Worm (Caenorhabditis elegans): Measurements from ENCODE around the gene ssp-35.
A peak's percentile ranks its signal among the peaks of the same experiment; 100 is the strongest.

ssp-35 gene

ce11 chrV:12263723-12264122 lies at the start of gene ssp-35:
Gene ssp-35, minus strand, starts transcription at chrV:12263823.
- TF ChIP-seq lin-29 (GFP tag; IDR thresholded peaks at IDR 0.05) = no peak
- no peak for TF ChIP-seq mdt-29 (GFP tag; IDR thresholded peaks at IDR 0.05)
- no peak for TF ChIP-seq daf-16 (GFP tag; optimal IDR thresholded peaks at IDR 0.05)
- TF ChIP-seq daf-16 (tag; optimal IDR thresholded peaks at IDR 0.05) = no peak
- no peak for TF ChIP-seq lim-7 (GFP tag; IDR thresholded peaks at IDR 0.05)
- TF ChIP-seq ceh-32 (tag; optimal IDR thresholded peaks at IDR 0.05; ENCODE audit: poor library complexity) = no peak
- no peak for TF ChIP-seq ctbp-1 (GFP tag; IDR thresholded peaks at IDR 0.05)
- no peak for TF ChIP-seq nhr-10 (tag; optimal IDR thresholded peaks at IDR 0.05)
- TF ChIP-seq F10B5.3 (tag; optimal IDR thresholded peaks at IDR 0.05) = no peak
- no peak for TF ChIP-seq lsy-2 (tag; optimal IDR thresholded peaks at IDR 0.05)
- TF ChIP-seq daf-19 (GFP tag; conservative IDR thresholded peaks at IDR 0.05) = no peak
- no peak for TF ChIP-seq ceh-82 (tag; optimal IDR thresholded peaks at IDR 0.05)
- no peak for TF ChIP-seq pqm-1 (tag; optimal IDR thresholded peaks at IDR 0.05)
- no peak for TF ChIP-seq ZK546.5 (tag; optimal IDR thresholded peaks at IDR 0.05)
- TF ChIP-seq F49E8.2 (tag; optimal IDR thresholded peaks at IDR 0.05; ENCODE audit: borderline replicate concordance) = no peak
- TF ChIP-seq nhr-48 (tag; optimal IDR thresholded peaks at IDR 0.05) = no peak
- no peak for TF ChIP-seq spr-1 (tag; optimal IDR thresholded peaks at IDR 0.05)

- TF ChIP-seq aly-2 (tag; optimal IDR thresholded peaks at IDR 0.05) (no peak), daf-12 (tag; optimal IDR thresholded peaks at IDR 0.05) (no peak), Y105C5A.15 (GFP tag; IDR thresholded peaks at IDR 0.05) (no peak), ztf-7 (tag; optimal IDR thresholded peaks at IDR 0.05) (no peak), nhr-77 (tag; optimal IDR thresholded peaks at IDR 0.05) (no peak), egl-43 (GFP tag; IDR thresholded peaks at IDR 0.05) (no peak), unc-39 (tag; optimal IDR thresholded peaks at IDR 0.05) (no peak), fkh-10 (GFP tag; optimal IDR thresholded peaks at IDR 0.05) (no peak), dve-1 (tag; optimal IDR thresholded peaks at IDR 0.05; ENCODE audit: insufficient read depth) (no peak), ceh-82 (tag; optimal IDR thresholded peaks at IDR 0.05) (no peak), vab-7 (GFP tag; IDR thresholded peaks at IDR 0.05) (no peak), cey-2 (tag; optimal IDR thresholded peaks at IDR 0.05; ENCODE audit: borderline replicate concordance, insufficient read depth) (no peak), T26A8.4 (GFP tag; IDR thresholded peaks at IDR 0.05) (no peak)
Measured at ce11 chrV:12310256-12310655, 46.6 kb upstream of the ssp-35 start, which contains the start of gene hpo-30. Gene hpo-30, minus strand, starts transcription at chrV:12310356.

ce11 chrV:12307011-12307540 lies 43.5 kb upstream of the ssp-35 start, which contains the start of gene srg-45:
Gene srg-45, plus strand, starts transcription at chrV:12307490.
- no peak for TF ChIP-seq lin-39 (tag; optimal IDR thresholded peaks at IDR 0.05)
- no peak for TF ChIP-seq ceh-32 (tag; optimal IDR thresholded peaks at IDR 0.05; ENCODE audit: poor library complexity)
- TF ChIP-seq Y105C5A.15 (GFP tag; IDR thresholded peaks at IDR 0.05) = no peak
- no peak for TF ChIP-seq lin-15B (tag; optimal IDR thresholded peaks at IDR 0.05)
- 0 out of 2 replicates have a peak, but pooled peaks have one; percentile 47 for TF ChIP-seq zfp-3 (GFP tag; conservative IDR thresholded peaks at IDR 0.05)
- TF ChIP-seq duxl-1 (tag; optimal IDR thresholded peaks at IDR 0.05; ENCODE audit: poor library complexity) = no peak
- TF ChIP-seq ceh-44 (GFP tag; IDR thresholded peaks at IDR 0.05) = no peak
- TF ChIP-seq mep-1 (tag; optimal IDR thresholded peaks at IDR 0.05) = peak; percentile 31
- peak; percentile 69 for TF ChIP-seq aha-1 (tag)
- no peak for TF ChIP-seq ctbp-1 (GFP tag; IDR thresholded peaks at IDR 0.05)
- peak in 1 of 2 experiments; percentile 48 for TF ChIP-seq unc-62 (GFP tag; optimal IDR thresholded peaks at IDR 0.05 in 1 of 2)
- no peak for TF ChIP-seq unc-62 (tag; optimal IDR thresholded peaks at IDR 0.05)
